Worm (Caenorhabditis elegans) whole organism, young adult: ENCODE measurements around the gene fard-1.

Source experiments
- snpc-4 ChIP-seq, 5 experiments: fragments of 150-350 bp in 1 of 5; sonication (generic microtip) in 4 of 5; optimal IDR thresholded peaks; 2 replicates each; lab custom pipeline; 2014 to 2018; ENCODE audit warnings: missing genetic modification characterization in 5 of 5, missing biosample characterization in 3 of 5, antibody characterized with exemption in 2 of 5, mild to moderate bottlenecking in 2 of 5, missing compliant biosample characterization in 2 of 5, missing genotype in 2 of 5, moderate library complexity in 2 of 5, missing genetic modification reagents in 1 of 5
- ztf-28 ChIP-seq: fragments of 200-800 bp; sonication (Bioruptor generic); IDR thresholded peaks from 2 replicates; pipeline ENCODE4 v1.3.6; 2022; ENCODE audit warnings: missing genetic modification reagents, missing genetic modification characterization, missing compliant biosample characterization

DNA sequence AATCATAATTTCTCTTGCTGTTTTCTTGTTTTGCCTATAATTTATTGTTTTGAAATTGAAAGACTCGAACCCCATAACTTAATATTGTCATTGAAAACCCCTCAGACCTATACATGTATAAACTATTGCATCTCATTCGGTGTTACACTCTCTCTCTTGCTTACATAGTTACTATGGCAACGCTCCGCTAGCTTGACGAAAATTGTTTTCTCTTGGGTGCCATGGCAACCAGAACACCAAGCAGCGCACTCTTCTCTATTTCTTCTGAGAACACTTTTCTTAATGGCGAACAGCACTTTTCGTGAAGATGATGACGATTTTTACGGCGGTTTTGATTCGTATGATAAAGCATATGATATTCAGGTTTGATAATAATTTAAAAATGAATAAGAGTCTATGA is 50.8 kb downstream of the fard-1 start, which contains the start of gene osm-5:
- TF ChIP-seq ztf-28 (GFP tag; lab: Robert Waterston, UW) (no peak), snpc-4 (GFP tag; optimal IDR thresholded peaks at IDR 0.05; lab: Kevin White, UChicago) (no peak), snpc-4 (tag; optimal IDR thresholded peaks at IDR 0.05; lab: Kevin White, UChicago) (no peak)
